Fruit fly (Drosophila melanogaster): ENCODE results near the gene Exo84.

Gene Exo84

DNA sequence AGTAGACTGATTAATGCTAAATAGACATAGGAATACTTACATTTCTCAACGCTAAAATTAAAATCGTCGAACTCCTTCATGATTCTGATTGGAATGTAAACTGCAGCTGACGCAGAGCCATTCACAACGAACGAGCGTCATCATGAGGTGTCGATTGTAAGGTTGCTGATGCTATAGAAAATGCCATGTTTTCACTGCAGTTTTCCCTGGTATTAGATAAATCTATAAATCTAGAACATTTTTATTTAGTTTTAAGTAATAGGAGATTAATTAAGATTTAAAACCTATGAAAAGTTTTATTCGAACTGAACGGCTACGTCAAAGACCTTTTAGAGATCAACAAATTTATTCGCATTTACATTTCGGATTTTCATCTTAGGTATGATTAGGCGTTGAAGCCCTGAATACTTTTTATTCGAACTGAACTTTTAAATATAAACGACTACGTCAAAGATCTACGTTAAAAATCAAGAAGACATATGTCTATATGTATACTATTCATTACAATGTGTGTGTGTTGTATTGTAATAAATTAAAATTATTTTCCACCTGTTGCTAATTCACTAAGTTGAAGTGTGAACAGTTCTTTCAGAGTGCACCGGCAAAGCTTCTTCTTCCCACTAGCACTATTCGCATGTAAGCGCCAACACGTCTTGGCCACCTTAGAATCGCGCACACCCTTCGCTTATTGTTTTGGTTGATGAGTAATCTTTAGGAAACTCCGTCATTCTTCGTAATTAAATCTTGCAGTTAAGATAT, at the start of gene Exo84, which contains the start of gene Vps2:
TSS of gene Exo84 (minus strand) at position 108 of the 759 bp plus-strand sequence.
TSS of gene Vps2 (plus strand) at position 672 of the 759 bp plus-strand sequence.
- peak; percentile 63 for TF ChIP-seq HLH106 (tag; optimal IDR thresholded peaks at IDR 0.05)
- peak; percentile 75 for TF ChIP-seq rgr (GFP tag; optimal IDR thresholded peaks at IDR 0.05)
- TF ChIP-seq OdsH (GFP tag; optimal IDR thresholded peaks at IDR 0.05), result peak; percentile 11
- TF ChIP-seq dsf (GFP tag; optimal IDR thresholded peaks at IDR 0.05; ENCODE audit: borderline replicate concordance), result no peak
- TF ChIP-seq Hr83 (GFP tag; optimal IDR thresholded peaks at IDR 0.05; ENCODE audit: poor library complexity, severe bottlenecking), result no peak
- peak in 1 of 2 experiments; percentile 47 for TF ChIP-seq foxo (GFP tag; optimal IDR thresholded peaks at IDR 0.05)
- TF ChIP-seq psq (GFP tag; optimal IDR thresholded peaks at IDR 0.05), result peak; percentile 21
- TF ChIP-seq usp (GFP tag; optimal IDR thresholded peaks at IDR 0.05), result no peak
- TF ChIP-seq sv (GFP tag; optimal IDR thresholded peaks at IDR 0.05), result peak; percentile 41
- TF ChIP-seq ey (GFP tag; optimal IDR thresholded peaks at IDR 0.05), result peak; percentile 7
- TF ChIP-seq dl (GFP tag; optimal IDR thresholded peaks at IDR 0.05; ENCODE audit: insufficient read depth in 1 of 2, partially characterized antibody in 2 of 2), result no peak
- TF ChIP-seq N (GFP tag; optimal IDR thresholded peaks at IDR 0.05), result no peak
- no peak for TF ChIP-seq fru (GFP tag; optimal IDR thresholded peaks at IDR 0.05)
- TF ChIP-seq jim (GFP tag; optimal IDR thresholded peaks at IDR 0.05), result no peak
- TF ChIP-seq Jra (GFP tag; optimal IDR thresholded peaks at IDR 0.05), result peak; percentile 0
- no peak for TF ChIP-seq br (GFP tag; optimal IDR thresholded peaks at IDR 0.05)
- no peak for TF ChIP-seq CrebA (GFP tag; optimal IDR thresholded peaks at IDR 0.05; ENCODE audit: borderline replicate concordance)
- no peak for TF ChIP-seq pan (optimal IDR thresholded peaks at IDR 0.05)
- TF ChIP-seq CG9705 (GFP tag; optimal IDR thresholded peaks at IDR 0.05), result peak; percentile 19
- TF ChIP-seq lola (GFP tag; optimal IDR thresholded peaks at IDR 0.05), result no peak
- TF ChIP-seq h (GFP tag; optimal IDR thresholded peaks at IDR 0.05), result no peak
- TF ChIP-seq GATAd (GFP tag; optimal IDR thresholded peaks at IDR 0.05), result no peak
- TF ChIP-seq tai (GFP tag; optimal IDR thresholded peaks at IDR 0.05), result no peak
- TF ChIP-seq brk (GFP tag; optimal IDR thresholded peaks at IDR 0.05), result no peak
- TF ChIP-seq Sp1 (GFP tag; optimal IDR thresholded peaks at IDR 0.05), result peak; percentile 32
- peak; percentile 55 for TF ChIP-seq dmrt93B (GFP tag; optimal IDR thresholded peaks at IDR 0.05)
- peak; percentile 15 for TF ChIP-seq Hr78 (GFP tag; optimal IDR thresholded peaks at IDR 0.05)
- peak; percentile 84 for TF ChIP-seq woc (GFP tag; optimal IDR thresholded peaks at IDR 0.05)
- TF ChIP-seq Vsx2 (GFP tag; optimal IDR thresholded peaks at IDR 0.05; ENCODE audit: partially characterized antibody), result no peak
- TF ChIP-seq Dif (GFP tag; optimal IDR thresholded peaks at IDR 0.05; ENCODE audit: partially characterized antibody), result no peak
- TF ChIP-seq Abd-B (GFP tag; optimal IDR thresholded peaks at IDR 0.05), result no peak

DNA sequence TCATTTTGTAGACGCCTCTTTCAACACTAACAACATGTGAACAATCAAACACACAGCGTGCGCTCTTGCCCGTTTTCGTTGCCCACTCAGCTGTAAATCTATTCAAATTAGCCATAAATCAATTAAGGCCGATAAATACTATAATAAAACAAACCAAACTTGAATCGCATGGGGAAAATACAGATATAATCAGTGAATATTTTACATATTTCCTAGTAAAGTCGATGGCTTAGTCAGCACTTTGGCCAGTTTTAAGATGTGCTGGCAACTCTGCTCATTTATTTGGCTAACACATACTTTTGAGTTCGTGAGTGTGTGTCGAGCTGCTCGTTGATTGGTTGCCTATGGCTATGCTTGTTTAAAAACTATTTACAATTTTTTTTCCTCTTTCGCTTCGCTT, 47.2 kb upstream of the Exo84 start:
- no peak for TF ChIP-seq sage (GFP tag; optimal IDR thresholded peaks at IDR 0.05)
- no peak for TF ChIP-seq Abd-B (GFP tag; optimal IDR thresholded peaks at IDR 0.05)
- TF ChIP-seq foxo (GFP tag; optimal IDR thresholded peaks at IDR 0.05), result no peak
- TF ChIP-seq lola (GFP tag; optimal IDR thresholded peaks at IDR 0.05), result no peak
- TF ChIP-seq Hr83 (GFP tag; optimal IDR thresholded peaks at IDR 0.05; ENCODE audit: poor library complexity, severe bottlenecking), result no peak
- no peak for TF ChIP-seq Dif (GFP tag; optimal IDR thresholded peaks at IDR 0.05; ENCODE audit: partially characterized antibody)
- no peak for TF ChIP-seq HLH106 (tag; optimal IDR thresholded peaks at IDR 0.05)
- no peak for TF ChIP-seq dl (GFP tag; optimal IDR thresholded peaks at IDR 0.05; ENCODE audit: insufficient read depth in 1 of 2, partially characterized antibody in 2 of 2)
- no peak for TF ChIP-seq usp (GFP tag; optimal IDR thresholded peaks at IDR 0.05)
- TF ChIP-seq woc (GFP tag; optimal IDR thresholded peaks at IDR 0.05), result peak; percentile 33
- peak; percentile 27 for TF ChIP-seq rgr (GFP tag; optimal IDR thresholded peaks at IDR 0.05)
- no peak for TF ChIP-seq psq (GFP tag; optimal IDR thresholded peaks at IDR 0.05)
- peak; percentile 16 for TF ChIP-seq fru (GFP tag; optimal IDR thresholded peaks at IDR 0.05)
- TF ChIP-seq sv (GFP tag; optimal IDR thresholded peaks at IDR 0.05), result no peak
- TF ChIP-seq tai (GFP tag; optimal IDR thresholded peaks at IDR 0.05), result peak; percentile 5
- TF ChIP-seq Sp1 (GFP tag; optimal IDR thresholded peaks at IDR 0.05), result no peak
- TF ChIP-seq Rel (GFP tag; optimal IDR thresholded peaks at IDR 0.05), result no peak
- no peak for TF ChIP-seq Rel (tag; optimal IDR thresholded peaks at IDR 0.05)
- peak; percentile 26 for TF ChIP-seq Jra (GFP tag; optimal IDR thresholded peaks at IDR 0.05)
- TF ChIP-seq Myc (optimal IDR thresholded peaks at IDR 0.05), result no peak
- no peak for TF ChIP-seq CG9705 (GFP tag; optimal IDR thresholded peaks at IDR 0.05)
- TF ChIP-seq brk (GFP tag; optimal IDR thresholded peaks at IDR 0.05), result peak; percentile 27
- peak; percentile 28 for TF ChIP-seq h (GFP tag; optimal IDR thresholded peaks at IDR 0.05)
- no peak for TF ChIP-seq pan (optimal IDR thresholded peaks at IDR 0.05)
- TF ChIP-seq CG32264 (GFP tag; optimal IDR thresholded peaks at IDR 0.05), result no peak
- no peak for TF ChIP-seq Hr78 (GFP tag; optimal IDR thresholded peaks at IDR 0.05)
- no peak for TF ChIP-seq dsf (GFP tag; optimal IDR thresholded peaks at IDR 0.05; ENCODE audit: borderline replicate concordance)
- TF ChIP-seq CrebA (GFP tag; optimal IDR thresholded peaks at IDR 0.05; ENCODE audit: borderline replicate concordance), result no peak
- TF ChIP-seq OdsH (GFP tag; optimal IDR thresholded peaks at IDR 0.05), result no peak
- no peak for TF ChIP-seq GATAd (GFP tag; optimal IDR thresholded peaks at IDR 0.05)
- no peak for TF ChIP-seq N (GFP tag; optimal IDR thresholded peaks at IDR 0.05)
- peak; percentile 52 for TF ChIP-seq br (GFP tag; optimal IDR thresholded peaks at IDR 0.05)
- TF ChIP-seq Hnf4 (GFP tag; optimal IDR thresholded peaks at IDR 0.05), result peak; percentile 43
- no peak for TF ChIP-seq jim (GFP tag; optimal IDR thresholded peaks at IDR 0.05)
- peak; percentile 55 for TF ChIP-seq ey (GFP tag; optimal IDR thresholded peaks at IDR 0.05)
- no peak for TF ChIP-seq Dfd (GFP tag; optimal IDR thresholded peaks at IDR 0.05)
- TF ChIP-seq Mio (GFP tag; optimal IDR thresholded peaks at IDR 0.05), result no peak
- TF ChIP-seq Vsx2 (GFP tag; optimal IDR thresholded peaks at IDR 0.05; ENCODE audit: partially characterized antibody), result no peak
- TF ChIP-seq dmrt93B (GFP tag; optimal IDR thresholded peaks at IDR 0.05), result no peak

Measured in whole organism, wandering third instar larva.